Worm (Caenorhabditis elegans) whole organism, late embryonic: ENCODE measurements around the gene ZK829.3.
A peak's percentile ranks its signal among the peaks of the same experiment; 100 is the strongest.

Experiments used
- C08G9.2 ChIP-seq: sonication (generic microtip); optimal IDR thresholded peaks from 2 replicates; lab custom pipeline; 2016; ENCODE audit warnings: mild to moderate bottlenecking, missing genetic modification characterization, moderate library complexity, missing compliant biosample characterization
- C38D4.7 ChIP-seq: fragments of 200-800 bp; sonication (Bioruptor generic); optimal IDR thresholded peaks from 2 replicates; lab custom pipeline; 2018; ENCODE audit warnings: mild to moderate bottlenecking, missing genetic modification characterization, moderate library complexity, missing compliant biosample characterization
- K02D7.2 ChIP-seq: sonication (generic microtip); optimal IDR thresholded peaks from 2 replicates; lab custom pipeline; 2017; ENCODE audit warnings: mild to moderate bottlenecking, missing genetic modification characterization, missing compliant biosample characterization
- T23F11.4 ChIP-seq: fragments of 200-800 bp; sonication (Bioruptor generic); optimal IDR thresholded peaks from 2 replicates; lab custom pipeline; 2018; ENCODE audit warnings: mild to moderate bottlenecking, missing genetic modification characterization, missing compliant biosample characterization
- Y22D7AL.16 ChIP-seq: sonication (generic microtip); optimal IDR thresholded peaks from 2 replicates; lab custom pipeline; 2016; ENCODE audit warnings: missing genetic modification characterization, missing compliant biosample characterization
- ahr-1 ChIP-seq: sonication (generic microtip); optimal IDR thresholded peaks from 2 replicates; lab custom pipeline; 2016; ENCODE audit warnings: missing genetic modification characterization, missing compliant biosample characterization
- ama-1 ChIP-seq: fragments of 150-350 bp; optimal IDR thresholded peaks from 2 replicates; lab custom pipeline; 2014
- ceh-14 ChIP-seq: sonication (generic microtip); optimal IDR thresholded peaks from 2 replicates; lab custom pipeline; 2016; ENCODE audit warnings: missing genotype, missing genetic modification characterization, missing compliant biosample characterization
- ceh-2 ChIP-seq: sonication (generic microtip); optimal IDR thresholded peaks from 2 replicates; lab custom pipeline; 2016; ENCODE audit warnings: missing genotype, missing genetic modification characterization, missing compliant biosample characterization
- ceh-22 ChIP-seq: sonication (generic microtip); optimal IDR thresholded peaks from 2 replicates; lab custom pipeline; 2017; ENCODE audit warnings: missing biosample characterization, missing genetic modification characterization
- ceh-24 ChIP-seq: sonication (generic microtip); optimal IDR thresholded peaks from 2 replicates; lab custom pipeline; 2016; ENCODE audit warnings: mild to moderate bottlenecking, missing genetic modification characterization, missing compliant biosample characterization
- ceh-30 ChIP-seq: fragments of 150-350 bp; optimal IDR thresholded peaks from 2 replicates; lab custom pipeline; 2014; ENCODE audit warnings: missing biosample characterization, missing genetic modification characterization
- ceh-31 ChIP-seq: sonication (generic microtip); optimal IDR thresholded peaks from 2 replicates; lab custom pipeline; 2016; ENCODE audit warnings: missing genetic modification characterization, missing compliant biosample characterization
- ceh-45 ChIP-seq: fragments of 200-800 bp; sonication (Bioruptor generic); IDR thresholded peaks from 2 replicates; pipeline ENCODE4 v1.3.6; 2022; ENCODE audit warnings: missing genetic modification reagents, missing genetic modification characterization, missing compliant biosample characterization
- ceh-9 ChIP-seq: sonication (generic microtip); optimal IDR thresholded peaks from 2 replicates; lab custom pipeline; 2016; ENCODE audit warnings: mild to moderate bottlenecking, missing genetic modification characterization, inconsistent platforms, missing compliant biosample characterization
- che-1 ChIP-seq: sonication (generic microtip); optimal IDR thresholded peaks from 2 replicates; lab custom pipeline; 2016; ENCODE audit warnings: mild to moderate bottlenecking, missing genetic modification characterization, missing compliant biosample characterization
- dve-1 ChIP-seq: sonication (generic microtip); optimal IDR thresholded peaks from 2 replicates; lab custom pipeline; 2017; ENCODE audit warnings: antibody characterized with exemption, mild to moderate bottlenecking, missing genetic modification characterization, missing compliant biosample characterization
- elt-4 ChIP-seq: sonication (generic microtip); optimal IDR thresholded peaks from 2 replicates; lab custom pipeline; 2016; ENCODE audit warnings: missing genetic modification characterization, missing compliant biosample characterization
- fkh-6 ChIP-seq: sonication (generic microtip); optimal IDR thresholded peaks from 2 replicates; lab custom pipeline; 2016; ENCODE audit warnings: missing genetic modification characterization, missing compliant biosample characterization
- gmeb-2 ChIP-seq: sonication (generic microtip); optimal IDR thresholded peaks from 2 replicates; lab custom pipeline; 2016; ENCODE audit warnings: missing genetic modification characterization, inconsistent platforms, missing compliant biosample characterization
- hlh-13 ChIP-seq: fragments of 200-800 bp; sonication (Bioruptor generic); optimal IDR thresholded peaks from 2 replicates; lab custom pipeline; 2018; ENCODE audit warnings: mild to moderate bottlenecking, missing genetic modification characterization, missing compliant biosample characterization
- hlh-15 ChIP-seq: sonication (generic microtip); optimal IDR thresholded peaks from 2 replicates; lab custom pipeline; 2016; ENCODE audit warnings: missing genetic modification characterization, missing compliant biosample characterization
- hlh-30 ChIP-seq: sonication (generic microtip); optimal IDR thresholded peaks from 2 replicates; lab custom pipeline; 2017; ENCODE audit warnings: antibody characterized with exemption, missing genetic modification characterization, missing compliant biosample characterization; ENCODE audit not compliant: insufficient read depth
- hlh-6 ChIP-seq: sonication (generic microtip); optimal IDR thresholded peaks from 2 replicates; lab custom pipeline; 2016; ENCODE audit warnings: missing genotype, missing genetic modification characterization, missing compliant biosample characterization
- hlh-8 ChIP-seq: sonication (generic microtip); optimal IDR thresholded peaks from 2 replicates; lab custom pipeline; 2016; ENCODE audit warnings: missing genotype, missing genetic modification characterization, missing compliant biosample characterization
- lim-6 ChIP-seq: sonication (generic microtip); optimal IDR thresholded peaks from 2 replicates; lab custom pipeline; 2016; ENCODE audit warnings: missing genetic modification characterization, missing compliant biosample characterization
- lin-11 ChIP-seq: fragments of 200-800 bp; sonication (Bioruptor generic); optimal IDR thresholded peaks from 2 replicates; lab custom pipeline; 2018; ENCODE audit warnings: mild to moderate bottlenecking, missing genetic modification characterization, missing compliant biosample characterization
- nfya-1 ChIP-seq: sonication (generic microtip); optimal IDR thresholded peaks from 2 replicates; lab custom pipeline; 2017; ENCODE audit warnings: missing genetic modification characterization, mild to moderate bottlenecking, missing compliant biosample characterization, antibody characterized with exemption, moderate library complexity
- nhr-11 ChIP-seq: fragments of 150-350 bp; optimal IDR thresholded peaks from 2 replicates; lab custom pipeline; 2014; ENCODE audit warnings: missing biosample characterization, missing genetic modification characterization
- nhr-232 ChIP-seq: sonication (generic microtip); optimal IDR thresholded peaks from 2 replicates; lab custom pipeline; 2016; ENCODE audit warnings: missing genetic modification characterization, missing compliant biosample characterization
- pag-3 ChIP-seq: sonication (generic microtip); optimal IDR thresholded peaks from 2 replicates; lab custom pipeline; 2016; ENCODE audit warnings: missing compliant biosample characterization, missing genetic modification characterization, borderline replicate concordance
- pax-1 ChIP-seq: fragments of 150-350 bp; optimal IDR thresholded peaks from 2 replicates; lab custom pipeline; 2014; ENCODE audit warnings: missing biosample characterization, missing genetic modification characterization
- pha-2 ChIP-seq: sonication (generic microtip); optimal IDR thresholded peaks from 2 replicates; lab custom pipeline; 2017; ENCODE audit warnings: mild to moderate bottlenecking, missing genetic modification characterization, missing compliant biosample characterization
- pha-4 ChIP-seq: fragments of 150-350 bp; optimal IDR thresholded peaks from 2 replicates; lab custom pipeline; 2018; ENCODE audit warnings: missing biosample characterization, missing genetic modification reagents, missing genetic modification characterization
- ref-2 ChIP-seq: sonication (generic microtip); optimal IDR thresholded peaks from 2 replicates; lab custom pipeline; 2016; ENCODE audit warnings: missing genetic modification characterization, missing compliant biosample characterization
- rnt-1 ChIP-seq: sonication (generic microtip); optimal IDR thresholded peaks from 2 replicates; lab custom pipeline; 2016; ENCODE audit warnings: missing genetic modification characterization, missing compliant biosample characterization
- sox-4 ChIP-seq: sonication (generic microtip); optimal IDR thresholded peaks from 2 replicates; lab custom pipeline; 2017; ENCODE audit warnings: mild to moderate bottlenecking, missing genetic modification characterization, inconsistent platforms, missing compliant biosample characterization
- syd-9 ChIP-seq: sonication (generic microtip); optimal IDR thresholded peaks from 2 replicates; lab custom pipeline; 2016; ENCODE audit warnings: mild to moderate bottlenecking, missing genetic modification characterization, moderate library complexity, missing compliant biosample characterization
- tbx-7 ChIP-seq: sonication (generic microtip); optimal IDR thresholded peaks from 2 replicates; lab custom pipeline; 2016; ENCODE audit warnings: missing genotype, missing genetic modification characterization, missing compliant biosample characterization
- unc-55 ChIP-seq: sonication (generic microtip); optimal IDR thresholded peaks from 2 replicates; lab custom pipeline; 2017; ENCODE audit warnings: missing biosample characterization, missing genetic modification reagents, missing genetic modification characterization
- unc-86 ChIP-seq: sonication (generic microtip); optimal IDR thresholded peaks from 2 replicates; lab custom pipeline; 2016; ENCODE audit warnings: missing genetic modification characterization, missing compliant biosample characterization
- zip-5 ChIP-seq: sonication (generic microtip); optimal IDR thresholded peaks from 2 replicates; lab custom pipeline; 2016; ENCODE audit warnings: missing genetic modification characterization, missing compliant biosample characterization
- ztf-16 ChIP-seq: sonication (generic microtip); optimal IDR thresholded peaks from 2 replicates; lab custom pipeline; 2017; ENCODE audit warnings: missing genetic modification characterization, missing compliant biosample characterization

The ZK829.3 gene

ce11 chrIV:11942313-11942712 is 3.2 kb downstream of the ZK829.3 start, which contains the start of gene ZK829.1:
Gene ZK829.1, minus strand, starts transcription at chrIV:11942413.
- TF ChIP-seq elt-4 (no peak), nhr-11 (no peak), hlh-30 (tag; lab: Kevin White, UChicago) (no peak), unc-55 (GFP tag; lab: Kevin White, UChicago) (no peak), ahr-1 (tag; lab: Kevin White, UChicago) (no peak), ref-2 (no peak), tbx-7 (tag; lab: Kevin White, UChicago) (no peak), gmeb-2 (tag; lab: Kevin White, UChicago) (no peak), fkh-6 (tag; lab: Kevin White, UChicago) (no peak), hlh-8 (tag; lab: Kevin White, UChicago) (no peak), hlh-15 (no peak), ama-1 (lab: Kevin White, UChicago) (no peak), ztf-16 (tag; lab: Kevin White, UChicago) (no peak), sox-4 (no peak), che-1 (tag; lab: Kevin White, UChicago) (no peak), syd-9 (tag; lab: Kevin White, UChicago) (no peak), ceh-31 (no peak), T23F11.4 (GFP tag; lab: Kevin White, UChicago) (no peak), dve-1 (no peak)

ce11 chrIV:11938554-11938953 is 7.0 kb downstream of the ZK829.3 start:
- TF ChIP-seq ceh-31 (no peak), Y22D7AL.16 (no peak), tbx-7 (tag; lab: Kevin White, UChicago) (no peak), nfya-1 (tag; lab: Kevin White, UChicago) (no peak), hlh-6 (no peak)

- TF ChIP-seq zip-5 (tag; lab: Kevin White, UChicago) (no peak), lin-11 (tag; lab: Kevin White, UChicago) (no peak), ceh-14 (tag; lab: Kevin White, UChicago) (no peak), Y22D7AL.16 (no peak), ceh-24 (no peak), nhr-11 (no peak)
Measured at ce11 chrIV:11937087-11937486, 8.4 kb downstream of the ZK829.3 start, which contains the start of gene slc-5A12. Gene slc-5A12, plus strand, starts transcription at chrIV:11937419.

- TF ChIP-seq pag-3 (tag; lab: Kevin White, UChicago) (no peak), nhr-232 (no peak), hlh-30 (tag; lab: Kevin White, UChicago) (no peak), rnt-1 (no peak), pax-1 (no peak), ceh-22 (tag; lab: Kevin White, UChicago) (no peak), hlh-15 (no peak)
Measured at ce11 chrIV:11930572-11930971, 14.9 kb downstream of the ZK829.3 start, which contains the start of gene nhx-9. Gene nhx-9, plus strand, starts transcription at chrIV:11930872.

ce11 chrIV:11928388-11928787 is 17.1 kb downstream of the ZK829.3 start:
- TF ChIP-seq fkh-6 (tag; lab: Kevin White, UChicago) = peak; percentile 19
- no peak for TF ChIP-seq pha-2 (tag; lab: Kevin White, UChicago)
- TF ChIP-seq tbx-7 (tag; lab: Kevin White, UChicago) = no peak
- TF ChIP-seq Y22D7AL.16 = no peak
- no peak for TF ChIP-seq elt-4
- peak; percentile 34 for TF ChIP-seq C38D4.7 (GFP tag; lab: Kevin White, UChicago)
- no peak for TF ChIP-seq unc-86 (tag; lab: Kevin White, UChicago)
- TF ChIP-seq lin-11 (tag; lab: Kevin White, UChicago) = peak; percentile 44
- no peak for TF ChIP-seq hlh-13 (GFP tag; lab: Kevin White, UChicago)
- TF ChIP-seq hlh-6 = no peak
- TF ChIP-seq K02D7.2 (tag; lab: Kevin White, UChicago) = no peak
- no peak for TF ChIP-seq ceh-30 (tag; lab: Kevin White, UChicago)
- no peak for TF ChIP-seq sox-4
- TF ChIP-seq ceh-2 (tag; lab: Kevin White, UChicago) = no peak
- TF ChIP-seq hlh-30 (tag; lab: Kevin White, UChicago) = no peak
- no peak for TF ChIP-seq pha-4 (tag; lab: Kevin White, UChicago)
- no peak for TF ChIP-seq lim-6 (tag; lab: Kevin White, UChicago)
- TF ChIP-seq ceh-45 = no peak
- TF ChIP-seq rnt-1 = no peak
- no peak for TF ChIP-seq ama-1 (lab: Kevin White, UChicago)
- no peak for TF ChIP-seq ceh-9 (tag; lab: Kevin White, UChicago)
- no peak for TF ChIP-seq unc-55 (GFP tag; lab: Kevin White, UChicago)
- peak; percentile 50 for TF ChIP-seq ref-2
- no peak for TF ChIP-seq hlh-8 (tag; lab: Kevin White, UChicago)
- peak; percentile 18 for TF ChIP-seq gmeb-2 (tag; lab: Kevin White, UChicago)
- TF ChIP-seq che-1 (tag; lab: Kevin White, UChicago) = peak; percentile 39
- TF ChIP-seq T23F11.4 (GFP tag; lab: Kevin White, UChicago) = peak; percentile 30
- TF ChIP-seq C08G9.2 (tag; lab: Kevin White, UChicago) = no peak
- TF ChIP-seq ceh-22 (tag; lab: Kevin White, UChicago) = no peak
- no peak for TF ChIP-seq pag-3 (tag; lab: Kevin White, UChicago)
